Fruit fly (Drosophila melanogaster) whole organism, embryonic: Measurements from ENCODE around the gene CG8960.

Source experiments
- ATbp ChIP-seq: fragments of 200-800 bp; sonication (Bioruptor generic); optimal IDR thresholded peaks from 2 replicates; lab custom pipeline; 2017; ENCODE audit warnings: missing biosample characterization, mild to moderate bottlenecking, missing genetic modification characterization, missing genetic modification reagents
- Asciz ChIP-seq: fragments of 200-800 bp; sonication (Bioruptor generic); optimal IDR thresholded peaks from 2 replicates; lab custom pipeline; 2017; ENCODE audit warnings: missing biosample characterization, mild to moderate bottlenecking, missing genetic modification characterization, missing genetic modification reagents
- B-H1 ChIP-seq: fragments of 200-800 bp; sonication (Bioruptor generic); IDR thresholded peaks from 3 replicates; pipeline ENCODE4 v1.3.6; 2022; ENCODE audit warnings: missing biosample characterization, missing genetic modification characterization
- B-H2 ChIP-seq: fragments of 200-800 bp; sonication (Bioruptor generic); optimal IDR thresholded peaks from 2 replicates; lab custom pipeline; 2018; ENCODE audit warnings: missing biosample characterization, mild to moderate bottlenecking, missing genetic modification characterization
- Blimp-1 ChIP-seq: fragments of 200-800 bp; sonication (Bioruptor generic); optimal IDR thresholded peaks from 3 replicates; lab custom pipeline; 2018; ENCODE audit warnings: missing biosample characterization, missing genetic modification characterization, mild to moderate bottlenecking, moderate library complexity, missing genetic modification reagents
- CG11085 ChIP-seq: fragments of 200-800 bp; sonication (Bioruptor generic); IDR thresholded peaks from 2 replicates; pipeline ENCODE4 v1.3.6; 2022; ENCODE audit warnings: missing biosample characterization, missing genetic modification characterization
- CG11247 ChIP-seq: fragments of 200-800 bp; sonication (Bioruptor generic); IDR thresholded peaks from 2 replicates; pipeline ENCODE4 v1.3.6; 2022; ENCODE audit warnings: missing biosample characterization, missing genetic modification characterization
- CG11695 ChIP-seq: fragments of 200-800 bp; sonication (Bioruptor generic); IDR thresholded peaks from 3 replicates; pipeline ENCODE4 v1.3.6; 2022; ENCODE audit warnings: missing biosample characterization, missing genetic modification characterization
- CG12942 ChIP-seq: fragments of 200-800 bp; sonication (Bioruptor generic); optimal IDR thresholded peaks from 3 replicates; lab custom pipeline; 2016; ENCODE audit warnings: missing biosample characterization, missing genetic modification characterization
- CG16815 ChIP-seq: fragments of 200-800 bp; sonication (Bioruptor generic); optimal IDR thresholded peaks from 3 replicates; lab custom pipeline; 2017; ENCODE audit warnings: missing biosample characterization, mild to moderate bottlenecking, missing genetic modification characterization
- CG17359 ChIP-seq: fragments of 200-800 bp; sonication (Bioruptor generic); optimal IDR thresholded peaks from 3 replicates; lab custom pipeline; 2018; ENCODE audit warnings: missing biosample characterization, mild to moderate bottlenecking, missing genetic modification characterization, moderate library complexity
- CG17802 ChIP-seq: fragments of 200-800 bp; sonication (Bioruptor generic); optimal IDR thresholded peaks from 2 replicates; lab custom pipeline; 2018; ENCODE audit warnings: missing biosample characterization, mild to moderate bottlenecking, missing genetic modification characterization, moderate library complexity
- CG2202 ChIP-seq: fragments of 200-800 bp; sonication (Bioruptor generic); optimal IDR thresholded peaks from 2 replicates; lab custom pipeline; 2018; ENCODE audit warnings: missing biosample characterization, mild to moderate bottlenecking, missing genetic modification characterization
- CG2712 ChIP-seq: fragments of 200-800 bp; optimal IDR thresholded peaks from 3 replicates; lab custom pipeline; 2019; ENCODE audit warnings: missing biosample characterization, mild to moderate bottlenecking, missing genetic modification characterization, moderate library complexity
- CG3065 ChIP-seq: fragments of 200-800 bp; sonication (Bioruptor generic); optimal IDR thresholded peaks from 2 replicates; lab custom pipeline; 2016; ENCODE audit warnings: missing biosample characterization, missing genetic modification characterization
- CG31224 ChIP-seq: fragments of 200-800 bp; sonication (Bioruptor generic); IDR thresholded peaks from 2 replicates; pipeline ENCODE4 v1.3.6; 2022; ENCODE audit warnings: missing biosample characterization, missing genetic modification characterization
- CG32767 ChIP-seq: fragments of 200-800 bp; sonication (Bioruptor generic); IDR thresholded peaks from 2 replicates; pipeline ENCODE4 v1.3.6; 2022; ENCODE audit warnings: missing biosample characterization, missing genetic modification characterization
- CG32772 ChIP-seq: fragments of 200-800 bp; sonication (Bioruptor generic); IDR thresholded peaks from 2 replicates; pipeline ENCODE4 v1.3.6; 2022; ENCODE audit warnings: missing biosample characterization, missing genetic modification characterization
- CG4282 ChIP-seq: fragments of 200-800 bp; sonication (Bioruptor generic); optimal IDR thresholded peaks from 2 replicates; lab custom pipeline; 2016; ENCODE audit warnings: missing biosample characterization, missing genetic modification characterization
- D ChIP-seq, 2 experiments: fragments of 200-800 bp in 1 of 2; fragments of >200 bp in 1 of 2; sonication (Bioruptor generic) in 1 of 2; optimal IDR thresholded peaks; 2 replicates in 1 of 2; 3 replicates in 1 of 2; lab custom pipeline; 2017; ENCODE audit warnings: mild to moderate bottlenecking in 1 of 2, missing biosample characterization in 1 of 2, missing genetic modification characterization in 1 of 2, missing genetic modification reagents in 1 of 2
- D19A ChIP-seq: fragments of 200-800 bp; optimal IDR thresholded peaks from 3 replicates; lab custom pipeline; 2019; ENCODE audit warnings: missing biosample characterization, mild to moderate bottlenecking, missing genetic modification characterization, moderate library complexity
- Doc3 ChIP-seq: fragments of 200-800 bp; sonication (Bioruptor generic); IDR thresholded peaks from 3 replicates; pipeline ENCODE4 v1.3.6; 2022; ENCODE audit warnings: missing biosample characterization, missing genetic modification characterization; ENCODE audit not compliant: partially characterized antibody
- Gsc ChIP-seq: fragments of 200-800 bp; sonication (Bioruptor generic); IDR thresholded peaks from 2 replicates; pipeline ENCODE4 v1.3.6; 2022; ENCODE audit warnings: missing biosample characterization, missing genetic modification characterization
- NFAT ChIP-seq: fragments of 200-800 bp; sonication (Bioruptor generic); IDR thresholded peaks from 2 replicates; pipeline ENCODE4 v1.3.6; 2022; ENCODE audit warnings: missing biosample characterization, missing genetic modification characterization
- Neu2 ChIP-seq: fragments of 200-800 bp; sonication (Bioruptor generic); optimal IDR thresholded peaks from 3 replicates; lab custom pipeline; 2016; ENCODE audit warnings: missing biosample characterization, missing genetic modification characterization, borderline replicate concordance
- Nf-YB ChIP-seq: fragments of 200-800 bp; sonication (Bioruptor generic); optimal IDR thresholded peaks from 3 replicates; lab custom pipeline; 2019; ENCODE audit warnings: missing biosample characterization, mild to moderate bottlenecking, missing genetic modification characterization, moderate library complexity
- PHDP ChIP-seq: fragments of 200-800 bp; sonication (Bioruptor generic); optimal IDR thresholded peaks from 3 replicates; lab custom pipeline; 2018; ENCODE audit warnings: missing biosample characterization, mild to moderate bottlenecking, missing genetic modification characterization, moderate library complexity
- Rfx ChIP-seq: fragments of 200-800 bp; sonication (Bioruptor generic); IDR thresholded peaks from 2 replicates; pipeline ENCODE4 v1.3.6; 2022; ENCODE audit warnings: missing biosample characterization, missing genetic modification characterization
- Sry-β ChIP-seq: fragments of 200-800 bp; sonication (Bioruptor generic); optimal IDR thresholded peaks from 2 replicates; lab custom pipeline; 2018; ENCODE audit warnings: missing biosample characterization, mild to moderate bottlenecking, missing genetic modification characterization, moderate library complexity
- ap ChIP-seq: fragments of 200-800 bp; sonication (Bioruptor generic); IDR thresholded peaks from 2 replicates; pipeline ENCODE4 v1.3.6; 2022; ENCODE audit warnings: missing biosample characterization, missing genetic modification characterization
- caup ChIP-seq: fragments of 200-800 bp; sonication (Bioruptor generic); optimal IDR thresholded peaks from 3 replicates; lab custom pipeline; 2017; ENCODE audit warnings: missing biosample characterization, mild to moderate bottlenecking, missing genetic modification characterization, moderate library complexity; ENCODE audit not compliant: severe bottlenecking
- disco-r ChIP-seq: fragments of 200-800 bp; sonication (Bioruptor generic); optimal IDR thresholded peaks from 2 replicates; lab custom pipeline; 2016; ENCODE audit warnings: missing biosample characterization, missing genetic modification characterization
- dmrt11E ChIP-seq: fragments of 200-800 bp; sonication (Bioruptor generic); optimal IDR thresholded peaks from 3 replicates; lab custom pipeline; 2018; ENCODE audit warnings: missing biosample characterization, mild to moderate bottlenecking, missing genetic modification characterization, moderate library complexity
- fd96Cb ChIP-seq: fragments of 200-800 bp; sonication (Bioruptor generic); optimal IDR thresholded peaks from 2 replicates; lab custom pipeline; 2018; ENCODE audit warnings: missing biosample characterization, mild to moderate bottlenecking, missing genetic modification characterization, moderate library complexity
- gce ChIP-seq: fragments of 200-800 bp; sonication (Bioruptor generic); IDR thresholded peaks from 3 replicates; pipeline ENCODE4 v1.3.6; 2022; ENCODE audit warnings: missing biosample characterization, missing genetic modification characterization
- hkb ChIP-seq, 2 experiments: fragments of 200-800 bp in 1 of 2; fragments of >200 bp in 1 of 2; sonication (Bioruptor generic) in 1 of 2; IDR thresholded peaks in 1 of 2; optimal IDR thresholded peaks in 1 of 2; 2 replicates each; pipeline versions ENCODE4 v1.3.6 to Lab custom; 2017 to 2022; ENCODE audit warnings: missing biosample characterization in 1 of 2, missing genetic modification characterization in 1 of 2
- kni ChIP-seq: fragments of 200-800 bp; sonication (Bioruptor generic); optimal IDR thresholded peaks from 3 replicates; lab custom pipeline; 2017; ENCODE audit warnings: mild to moderate bottlenecking, missing biosample characterization, missing genetic modification reagents, missing genetic modification characterization
- lab ChIP-seq: fragments of 200-800 bp; sonication (Bioruptor generic); optimal IDR thresholded peaks from 3 replicates; lab custom pipeline; 2017; ENCODE audit warnings: missing biosample characterization, missing genetic modification characterization, mild to moderate bottlenecking, moderate library complexity, missing genetic modification reagents
- lbe ChIP-seq: fragments of 200-800 bp; sonication (Bioruptor generic); optimal IDR thresholded peaks from 2 replicates; lab custom pipeline; 2016; ENCODE audit warnings: missing biosample characterization, mild to moderate bottlenecking, missing genetic modification characterization
- nmo ChIP-seq: fragments of 200-800 bp; sonication (Bioruptor generic); optimal IDR thresholded peaks from 2 replicates; lab custom pipeline; 2018; ENCODE audit warnings: missing biosample characterization, mild to moderate bottlenecking, missing genetic modification characterization, moderate library complexity
- otp ChIP-seq: fragments of 200-800 bp; sonication (Bioruptor generic); IDR thresholded peaks from 3 replicates; pipeline ENCODE4, ENCODE4 v1.3.6; 2022; ENCODE audit warnings: missing biosample characterization, missing genetic modification characterization
- pb ChIP-seq: fragments of 200-800 bp; sonication (Bioruptor generic); optimal IDR thresholded peaks from 3 replicates; lab custom pipeline; 2016; ENCODE audit warnings: missing biosample characterization, missing genetic modification characterization
- pita ChIP-seq: fragments of 200-800 bp; sonication (Bioruptor generic); optimal IDR thresholded peaks from 2 replicates; lab custom pipeline; 2017; ENCODE audit warnings: missing biosample characterization, mild to moderate bottlenecking, missing genetic modification characterization
- salm ChIP-seq: fragments of 200-800 bp; sonication (Bioruptor generic); optimal IDR thresholded peaks from 2 replicates; lab custom pipeline; 2018; ENCODE audit warnings: missing biosample characterization, mild to moderate bottlenecking, missing genetic modification characterization
- seq ChIP-seq: fragments of 200-800 bp; sonication (Bioruptor generic); IDR thresholded peaks from 2 replicates; pipeline ENCODE4 v1.3.6; 2022; ENCODE audit warnings: missing biosample characterization, missing genetic modification characterization
- usp ChIP-seq: fragments of >200 bp; optimal IDR thresholded peaks from 2 replicates; lab custom pipeline; 2017; ENCODE audit warnings: missing biosample characterization, missing genetic modification characterization
- vvl ChIP-seq: fragments of 200-800 bp; sonication (Bioruptor generic); IDR thresholded peaks from 2 replicates; pipeline ENCODE4 v1.3.6; 2022; ENCODE audit warnings: missing biosample characterization, missing genetic modification characterization
- zen2 ChIP-seq: fragments of 200-800 bp; sonication (Bioruptor generic); IDR thresholded peaks from 3 replicates; pipeline ENCODE4 v1.3.6; 2022; ENCODE audit warnings: missing biosample characterization, missing genetic modification characterization; ENCODE audit not compliant: partially characterized antibody

CG8960 gene

DNA sequence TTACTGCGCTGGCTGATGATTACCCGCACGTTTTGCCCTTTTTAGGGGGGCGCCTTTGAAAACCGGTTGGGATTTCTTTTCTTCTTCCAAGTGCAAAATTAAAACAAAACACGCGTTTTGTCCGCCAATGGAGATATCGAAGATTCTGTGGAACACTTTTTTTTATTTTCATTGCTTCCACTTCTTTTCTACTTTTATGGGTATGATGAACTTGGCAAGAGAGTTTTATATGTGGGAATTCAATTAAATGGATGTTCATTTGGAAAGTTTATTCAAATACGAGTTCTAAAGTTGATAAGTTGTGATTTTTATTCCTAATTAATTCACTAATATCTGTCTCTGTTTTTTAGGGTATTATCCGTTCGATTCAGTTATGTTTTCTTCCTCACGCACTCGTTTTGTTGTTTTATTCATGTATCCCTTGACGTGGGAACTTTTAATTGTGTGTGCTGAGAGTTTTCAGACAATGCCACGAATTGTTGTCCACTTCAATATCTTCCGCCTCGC lies 32.7 kb upstream of the CG8960 start (continued):
- peak; percentile 29 for TF ChIP-seq nmo (GFP tag; lab: Kevin White, UChicago)
- no peak for TF ChIP-seq dmrt11E (tag; lab: Kevin White, UChicago)
- TF ChIP-seq CG16815 (GFP tag; lab: Kevin White, UChicago): no peak
- peak; percentile 86 for TF ChIP-seq vvl (GFP tag; lab: Robert Waterston, UW)
- peak; percentile 76 for TF ChIP-seq fd96Cb (tag; lab: Kevin White, UChicago)
- peak; percentile 62 for TF ChIP-seq CG32772
- no peak for TF ChIP-seq B-H2 (GFP tag; lab: Kevin White, UChicago)
- peak; percentile 55; the same call in 1 of the 3 replicates for TF ChIP-seq CG11695 (GFP tag; lab: Robert Waterston, UW)
- TF ChIP-seq CG2712 (tag; lab: Kevin White, UChicago): peak; percentile 53
- TF ChIP-seq caup (GFP tag; lab: Kevin White, UChicago): no peak
- 0 out of 2 replicates have a peak, but pooled peaks have one; percentile 11 for TF ChIP-seq Gsc (GFP tag; lab: Robert Waterston, UW)
- TF ChIP-seq D (optimal IDR thresholded peaks at IDR 0.05; lab: Kevin White, UChicago): no peak
- TF ChIP-seq D (GFP tag; optimal IDR thresholded peaks at IDR 0.05; lab: Kevin White, UChicago): peak; percentile 64
- 0 out of 2 replicates have a peak, but pooled peaks have one; percentile 16 for TF ChIP-seq ap (GFP tag; lab: Robert Waterston, UW)
- peak; percentile 61 for TF ChIP-seq D19A (tag; lab: Kevin White, UChicago)
- no peak for TF ChIP-seq CG12942 (GFP tag; lab: Kevin White, UChicago)
- TF ChIP-seq Rfx (GFP tag; lab: Robert Waterston, UW): peak; percentile 15; the same call in 1 of the 2 replicates
- TF ChIP-seq usp: no peak
- TF ChIP-seq Nf-YB (GFP tag; lab: Kevin White, UChicago): no peak

DNA sequence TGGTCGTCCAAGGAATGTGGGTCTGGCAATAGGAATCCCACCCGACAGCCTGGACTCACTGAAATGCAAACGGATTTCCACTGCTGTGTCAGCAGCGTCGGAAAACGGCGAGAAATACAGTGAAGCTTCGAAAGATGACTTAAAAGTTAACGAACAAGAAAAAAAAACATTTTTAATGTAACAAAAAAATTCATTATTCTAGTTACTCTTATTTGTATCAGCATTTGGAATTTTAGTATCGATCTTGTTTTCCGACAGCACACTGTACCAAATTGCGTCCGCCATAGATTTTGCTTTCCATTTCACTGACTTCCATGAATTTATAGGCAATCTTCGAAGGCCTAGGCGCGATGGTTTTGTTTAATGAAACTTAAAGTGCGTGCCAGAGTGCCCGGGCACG lies 32.0 kb upstream of the CG8960 start:
- TF ChIP-seq CG17359 (tag; lab: Kevin White, UChicago) (peak; percentile 25), Doc3 (GFP tag; lab: Robert Waterston, UW) (no peak), seq (GFP tag; lab: Robert Waterston, UW) (0 out of 2 replicates have a peak, but pooled peaks have one; percentile 25), Asciz (no peak), Sry-β (GFP tag; lab: Kevin White, UChicago) (no peak), lbe (no peak), CG32767 (GFP tag; lab: Robert Waterston, UW) (0 out of 2 replicates have a peak, but pooled peaks have one; percentile 46), gce (GFP tag; lab: Robert Waterston, UW) (no peak), zen2 (no peak), Neu2 (GFP tag; lab: Kevin White, UChicago) (no peak), CG11085 (GFP tag; lab: Robert Waterston, UW) (no peak), ATbp (GFP tag; lab: Kevin White, UChicago) (no peak), kni (no peak), CG31224 (GFP tag; lab: Robert Waterston, UW) (no peak), disco-r (GFP tag; lab: Kevin White, UChicago) (no peak), hkb (optimal IDR thresholded peaks at IDR 0.05; lab: Kevin White, UChicago) (no peak), hkb (GFP tag; IDR thresholded peaks at IDR 0.05; lab: Robert Waterston, UW) (0 out of 2 replicates have a peak, but pooled peaks have one; percentile 54), Blimp-1 (GFP tag; lab: Kevin White, UChicago) (peak; percentile 10), PHDP (tag; lab: Kevin White, UChicago) (peak; percentile 20), pb (GFP tag; lab: Kevin White, UChicago) (no peak), CG11247 (GFP tag; lab: Robert Waterston, UW) (0 out of 2 replicates have a peak, but pooled peaks have one; percentile 14), CG2202 (tag; lab: Kevin White, UChicago) (no peak), NFAT (GFP tag; lab: Robert Waterston, UW) (no peak), salm (tag; lab: Kevin White, UChicago) (no peak), lab (GFP tag; lab: Kevin White, UChicago) (peak; percentile 36), otp (no peak), CG16815 (GFP tag; lab: Kevin White, UChicago) (no peak), B-H1 (GFP tag; lab: Robert Waterston, UW) (no peak), CG4282 (GFP tag; lab: Kevin White, UChicago) (no peak), CG17802 (tag; lab: Kevin White, UChicago) (no peak), CG3065 (GFP tag; lab: Kevin White, UChicago) (no peak), pita (GFP tag; lab: Kevin White, UChicago) (no peak)
